Worm (Caenorhabditis elegans) whole organism, midembryonic: Measurements from ENCODE around the gene sam-4.

ENCODE experiments used
- T22C8.4 ChIP-seq: fragments of 200-800 bp; sonication (Bioruptor generic); IDR thresholded peaks from 2 replicates; pipeline ENCODE4 v1.3.6; 2022; ENCODE audit warnings: missing genetic modification characterization, missing compliant biosample characterization
- cog-1 ChIP-seq: sonication (generic microtip); optimal IDR thresholded peaks from 2 replicates; lab custom pipeline; 2016; ENCODE audit warnings: missing genetic modification characterization, missing compliant biosample characterization
- flt-1 ChIP-seq: fragments of 200-800 bp; sonication (Bioruptor generic); IDR thresholded peaks from 2 replicates; pipeline ENCODE4 v1.3.6; 2022; ENCODE audit warnings: missing genetic modification characterization, missing compliant biosample characterization
- ref-1 ChIP-seq: fragments of 200-800 bp; sonication (Bioruptor generic); conservative IDR thresholded peaks from 2 replicates; pipeline ENCODE4 v1.3.6; 2022; ENCODE audit warnings: missing genetic modification reagents, missing genetic modification characterization, missing compliant biosample characterization
- ztf-23 ChIP-seq: fragments of 200-800 bp; sonication (Bioruptor generic); IDR thresholded peaks from 2 replicates; pipeline ENCODE4 v1.3.6; 2022; ENCODE audit warnings: missing genetic modification reagents, missing genetic modification characterization, missing compliant biosample characterization

- TF ChIP-seq flt-1 (GFP tag; lab: Robert Waterston, UW) (no peak), ref-1 (GFP tag; lab: Robert Waterston, UW) (no peak), T22C8.4 (GFP tag; lab: Robert Waterston, UW) (no peak), cog-1 (tag; lab: Kevin White, UChicago) (no peak), ztf-23 (GFP tag; lab: Robert Waterston, UW) (no peak)
Observed at ce11 chrII:5648272-5648671, 814 bp downstream of the sam-4 start, which contains the start of gene ddl-1.
